Fruit fly (Drosophila melanogaster): ENCODE results near the gene CG11786.
A peak's percentile ranks its signal among the peaks of the same experiment; 100 is the strongest.

The CG11786 gene

dm6 chr3R:25054451-25055188 is 8.5 kb downstream of the CG11786 start, which contains the start of gene CG31109 (continued):
- no peak for TF ChIP-seq Mad (GFP tag; optimal IDR thresholded peaks at IDR 0.05)
- TF ChIP-seq Dip3 (GFP tag; optimal IDR thresholded peaks at IDR 0.05), result no peak
- TF ChIP-seq hth (optimal IDR thresholded peaks at IDR 0.05), result no peak
- TF ChIP-seq CG17568 (GFP tag; optimal IDR thresholded peaks at IDR 0.05), result no peak
- TF ChIP-seq Mes4 (GFP tag; optimal IDR thresholded peaks at IDR 0.05), result no peak
- TF ChIP-seq ATbp (GFP tag; optimal IDR thresholded peaks at IDR 0.05), result no peak
- TF ChIP-seq lilli (GFP tag; optimal IDR thresholded peaks at IDR 0.05), result peak; percentile 60
- no peak for TF ChIP-seq Ada2b (GFP tag; IDR thresholded peaks at IDR 0.05)
- peak; percentile 3 for TF ChIP-seq nom (GFP tag; optimal IDR thresholded peaks at IDR 0.05)
- no peak for TF ChIP-seq dm (GFP tag; optimal IDR thresholded peaks at IDR 0.05)
- no peak for TF ChIP-seq fd96Cb (tag; optimal IDR thresholded peaks at IDR 0.05)
- TF ChIP-seq Dbx (GFP tag; IDR thresholded peaks at IDR 0.05), result 0 out of 3 replicates have a peak, but pooled peaks have one; percentile 42
- TF ChIP-seq zen (tag; optimal IDR thresholded peaks at IDR 0.05), result no peak
- no peak for TF ChIP-seq CG30431 (GFP tag; optimal IDR thresholded peaks at IDR 0.05)
- no peak for TF ChIP-seq chn (GFP tag; optimal IDR thresholded peaks at IDR 0.05)
- peak; percentile 60 for TF ChIP-seq CG4617 (GFP tag; optimal IDR thresholded peaks at IDR 0.05; ENCODE audit: borderline replicate concordance)
- no peak for TF ChIP-seq CG6689 (GFP tag; IDR thresholded peaks at IDR 0.05)
- TF ChIP-seq fru (optimal IDR thresholded peaks at IDR 0.05), result no peak
- TF ChIP-seq CTCF (GFP tag; optimal IDR thresholded peaks at IDR 0.05), result no peak
- TF ChIP-seq mld (GFP tag; IDR thresholded peaks at IDR 0.05; ENCODE audit: partially characterized antibody), result 0 out of 3 replicates have a peak, but pooled peaks have one; percentile 41
- no peak for TF ChIP-seq CkIIα-i1 (GFP tag; IDR thresholded peaks at IDR 0.05)
- TF ChIP-seq phol (tag; optimal IDR thresholded peaks at IDR 0.05), result peak; percentile 40
- TF ChIP-seq BEAF-32 (GFP tag; optimal IDR thresholded peaks at IDR 0.05), result peak; percentile 71
- no peak for TF ChIP-seq CG1233 (GFP tag; optimal IDR thresholded peaks at IDR 0.05)
- no peak for TF ChIP-seq Oli (tag; optimal IDR thresholded peaks at IDR 0.05)
- no peak for TF ChIP-seq CG4854 (GFP tag; optimal IDR thresholded peaks at IDR 0.05)
- TF ChIP-seq ci (GFP tag; IDR thresholded peaks at IDR 0.05), result peak; percentile 26; the same call in 1 of the 3 replicates
- peak; percentile 56; the same call in 2 of the 3 replicates for TF ChIP-seq CG16813 (GFP tag; IDR thresholded peaks at IDR 0.05; ENCODE audit: partially characterized antibody)
- no peak for TF ChIP-seq abd-A (tag; optimal IDR thresholded peaks at IDR 0.05)
- TF ChIP-seq Gsc (GFP tag; IDR thresholded peaks at IDR 0.05), result no peak
- TF ChIP-seq HLH54F (GFP tag; optimal IDR thresholded peaks at IDR 0.05), result no peak
- peak; percentile 91 for TF ChIP-seq CG1603 (tag; optimal IDR thresholded peaks at IDR 0.05)
- no peak for TF ChIP-seq CG9215 (GFP tag; IDR thresholded peaks at IDR 0.05)
- TF ChIP-seq CG7786 (GFP tag; optimal IDR thresholded peaks at IDR 0.05), result peak; percentile 3
- no peak for TF ChIP-seq CG16779 (GFP tag; IDR thresholded peaks at IDR 0.05)
- peak; percentile 55 for TF ChIP-seq sug (tag; optimal IDR thresholded peaks at IDR 0.05)
- no peak for TF ChIP-seq Lpt (GFP tag; optimal IDR thresholded peaks at IDR 0.05)
- TF ChIP-seq CG5245 (GFP tag; optimal IDR thresholded peaks at IDR 0.05), result no peak
- no peak for TF ChIP-seq CG11093 (GFP tag; IDR thresholded peaks at IDR 0.05)
- TF ChIP-seq kay (GFP tag; optimal IDR thresholded peaks at IDR 0.05), result no peak
- no peak for TF ChIP-seq insv (GFP tag; optimal IDR thresholded peaks at IDR 0.05)
- peak; percentile 48; the same call in 1 of the 3 replicates for TF ChIP-seq CG34422 (GFP tag; IDR thresholded peaks at IDR 0.05)
- TF ChIP-seq fd64A (GFP tag; optimal IDR thresholded peaks at IDR 0.05), result no peak
- no peak for TF ChIP-seq ham (GFP tag; IDR thresholded peaks at IDR 0.05)
- no peak for TF ChIP-seq chinmo (GFP tag; IDR thresholded peaks at IDR 0.05; ENCODE audit: partially characterized antibody)
- TF ChIP-seq CG12942 (GFP tag; optimal IDR thresholded peaks at IDR 0.05), result no peak
- peak; percentile 5 for TF ChIP-seq CG8388 (GFP tag; optimal IDR thresholded peaks at IDR 0.05)
- no peak for TF ChIP-seq nau (GFP tag; optimal IDR thresholded peaks at IDR 0.05)
- no peak for TF ChIP-seq esg (GFP tag; conservative IDR thresholded peaks at IDR 0.05)
- TF ChIP-seq CG32772 (GFP tag; IDR thresholded peaks at IDR 0.05), result no peak
- TF ChIP-seq CG7357 (GFP tag; IDR thresholded peaks at IDR 0.05), result no peak

Data from whole organism, embryonic.